Worm (Caenorhabditis elegans) whole organism, L4/young adult: Measurements from ENCODE around the gene F55G1.7.

Experiments
- W03F9.2 ChIP-seq: fragments of 150-350 bp; optimal IDR thresholded peaks from 2 replicates; lab custom pipeline; 2014; ENCODE audit warnings: missing biosample characterization, missing genetic modification characterization
- dao-5 ChIP-seq: sonication (generic microtip); optimal IDR thresholded peaks from 2 replicates; lab custom pipeline; 2016; ENCODE audit warnings: missing genotype, missing genetic modification characterization, moderate library complexity, missing compliant biosample characterization
- him-1 ChIP-seq: sonication (generic microtip); optimal IDR thresholded peaks from 2 replicates; lab custom pipeline; 2016; ENCODE audit warnings: missing genotype, missing genetic modification reagents, missing genetic modification characterization, missing compliant biosample characterization

The F55G1.7 gene

DNA sequence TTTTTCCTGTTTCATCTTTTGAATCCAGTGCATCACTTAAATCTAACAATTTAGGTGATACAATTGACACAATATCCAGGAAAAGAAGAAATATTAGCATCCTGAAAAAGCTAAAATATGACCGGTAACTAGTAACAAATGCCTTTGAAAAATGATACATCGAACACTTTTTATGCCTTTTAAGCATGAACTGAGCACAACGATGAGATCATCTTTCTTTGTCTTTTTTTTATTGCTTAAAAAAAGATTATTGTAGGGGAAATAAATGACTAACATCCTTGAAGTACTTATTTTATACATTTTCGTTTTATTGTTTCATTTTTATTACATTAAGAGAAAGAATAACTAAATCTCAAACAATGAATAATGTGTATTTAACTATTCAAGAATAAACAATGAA is 3.8 kb downstream of the F55G1.7 start, which contains the start of gene F13B6.3:
F13B6.3 (minus strand) TSS at position 101 of the 400 bp plus-strand sequence.
- TF ChIP-seq him-1 (tag; lab: Kevin White, UChicago) (no peak), W03F9.2 (tag; lab: Kevin White, UChicago) (no peak)

- no peak for TF ChIP-seq dao-5
These were observed 9.4 kb downstream of the F55G1.7 start, which contains the start of gene F13B6.2 for ce11 chrIV:7460225-7460624. Gene F13B6.2 (minus strand): TSS chrIV:7460325.

ce11 chrIV:7456225-7456624 is 13.4 kb downstream of the F55G1.7 start, which contains the start of gene F13B6.1:
Gene F13B6.1 (plus strand): TSS chrIV:7456525.
- TF ChIP-seq dao-5 (no peak), him-1 (tag; lab: Kevin White, UChicago) (no peak), W03F9.2 (tag; lab: Kevin White, UChicago) (no peak)

- TF ChIP-seq dao-5, result no peak
- TF ChIP-seq him-1 (tag; lab: Kevin White, UChicago), result no peak
- no peak for TF ChIP-seq W03F9.2 (tag; lab: Kevin White, UChicago)
These were observed 14.7 kb downstream of the F55G1.7 start for ce11 chrIV:7454890-7455289.

DNA sequence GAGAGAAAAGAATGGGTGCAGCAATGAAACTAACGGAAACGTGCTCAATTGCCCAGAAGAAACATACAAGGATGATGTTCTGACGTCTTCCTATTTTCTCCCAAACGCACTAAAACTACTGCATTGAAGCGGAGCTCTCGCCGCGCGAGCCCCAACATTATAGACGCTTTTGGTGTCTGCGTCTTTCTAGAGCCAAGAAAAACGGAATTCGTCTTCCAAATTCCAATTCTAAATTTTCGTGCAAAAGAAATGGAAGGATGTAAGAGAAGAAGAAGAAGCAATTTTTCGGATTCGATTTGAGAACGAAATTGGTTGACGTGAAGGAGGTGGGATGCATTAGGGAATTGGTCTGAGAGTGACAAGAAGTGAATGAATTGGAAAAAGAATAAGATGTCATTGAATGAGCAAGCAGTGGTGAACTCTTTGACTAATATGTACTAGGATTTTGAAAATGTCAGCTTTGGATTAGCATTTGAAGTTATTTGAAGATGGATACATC is 15.9 kb downstream of the F55G1.7 start:
- TF ChIP-seq dao-5 (no peak), him-1 (tag; lab: Kevin White, UChicago) (no peak)

ce11 chrIV:7451345-7451744 is 18.3 kb downstream of the F55G1.7 start, which contains the start of gene tes-1:
Gene tes-1 (minus strand): TSS chrIV:7451445.
- no peak for TF ChIP-seq dao-5
- no peak for TF ChIP-seq W03F9.2 (tag; lab: Kevin White, UChicago)
- TF ChIP-seq him-1 (tag; lab: Kevin White, UChicago), result no peak

- no peak for TF ChIP-seq him-1 (tag; lab: Kevin White, UChicago)
- TF ChIP-seq dao-5, result no peak
- no peak for TF ChIP-seq W03F9.2 (tag; lab: Kevin White, UChicago)
These were observed 22.1 kb downstream of the F55G1.7 start, which contains the start of gene B0496.2 for ce11 chrIV:7447556-7447955. Gene B0496.2 (plus strand): TSS chrIV:7447856.

DNA sequence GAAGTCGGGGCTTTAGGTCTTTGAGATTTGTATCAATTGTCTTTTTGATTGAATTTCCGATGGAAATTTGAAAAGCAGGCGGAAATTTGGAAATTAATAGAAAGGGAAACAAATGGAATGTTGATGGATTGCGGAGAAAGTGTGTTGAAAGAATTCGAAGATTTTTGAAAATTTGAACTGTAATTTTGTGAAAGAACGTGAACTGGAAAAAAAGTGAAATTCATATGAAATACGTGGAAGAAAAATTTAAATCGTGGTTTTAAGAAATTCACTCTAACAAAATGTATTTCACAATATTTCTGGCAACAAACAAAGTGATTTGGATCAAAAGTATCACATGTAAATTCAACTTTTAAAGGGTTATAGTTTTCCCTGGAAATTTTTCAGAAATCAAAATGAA is 23.6 kb downstream of the F55G1.7 start, which contains the start of gene B0496.1:
B0496.1 (plus strand) TSS at position 301 of the 400 bp plus-strand sequence.
- TF ChIP-seq dao-5, result no peak
- no peak for TF ChIP-seq him-1 (tag; lab: Kevin White, UChicago)
- TF ChIP-seq W03F9.2 (tag; lab: Kevin White, UChicago), result no peak

DNA sequence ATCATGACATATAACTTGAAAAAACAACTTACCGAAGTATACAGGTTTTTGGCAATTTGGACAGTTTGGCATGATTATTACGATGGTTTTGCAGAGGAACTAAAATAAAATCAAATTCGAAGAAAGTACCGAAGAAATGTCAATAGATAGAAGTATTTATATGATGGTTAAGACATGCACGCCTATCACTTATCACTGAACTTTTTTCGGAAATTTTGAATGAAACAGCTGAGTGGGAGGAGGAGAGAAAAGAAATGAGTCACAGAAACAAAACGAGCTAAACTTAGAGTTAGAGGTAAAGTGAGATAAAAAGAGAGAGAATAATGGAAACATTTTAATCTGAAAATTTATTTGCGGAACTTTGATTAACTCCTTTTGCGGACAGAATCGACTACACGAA is 24.4 kb downstream of the F55G1.7 start, which contains the start of gene valv-1:
valv-1 (minus strand) TSS at position 101 of the 400 bp plus-strand sequence.
- TF ChIP-seq him-1 (tag; lab: Kevin White, UChicago), result no peak
- TF ChIP-seq dao-5, result no peak
- TF ChIP-seq W03F9.2 (tag; lab: Kevin White, UChicago), result no peak

DNA sequence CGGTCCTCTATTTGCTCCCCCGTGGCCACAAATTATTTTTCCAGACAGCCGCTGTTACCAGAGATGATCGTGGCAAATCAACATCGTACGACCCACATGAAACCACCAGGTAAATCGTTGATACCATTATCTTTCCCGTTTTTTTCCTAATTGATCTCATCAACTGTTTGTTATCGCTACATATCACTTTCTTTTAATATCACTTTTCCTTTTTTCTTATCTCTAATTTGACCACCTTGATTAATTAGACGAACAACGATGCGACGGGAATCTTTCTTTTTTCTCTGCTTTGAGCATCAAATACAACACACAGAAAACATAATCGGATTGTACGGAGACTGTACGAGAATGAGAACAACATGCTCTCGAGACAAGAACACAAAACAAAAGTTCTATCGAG is 29.4 kb downstream of the F55G1.7 start:
- TF ChIP-seq W03F9.2 (tag; lab: Kevin White, UChicago) (no peak), dao-5 (no peak), him-1 (tag; lab: Kevin White, UChicago) (no peak)

- TF ChIP-seq dao-5 (no peak), W03F9.2 (tag; lab: Kevin White, UChicago) (no peak), him-1 (tag; lab: Kevin White, UChicago) (no peak)
These were observed 30.3 kb downstream of the F55G1.7 start for ce11 chrIV:7439377-7439776.

DNA sequence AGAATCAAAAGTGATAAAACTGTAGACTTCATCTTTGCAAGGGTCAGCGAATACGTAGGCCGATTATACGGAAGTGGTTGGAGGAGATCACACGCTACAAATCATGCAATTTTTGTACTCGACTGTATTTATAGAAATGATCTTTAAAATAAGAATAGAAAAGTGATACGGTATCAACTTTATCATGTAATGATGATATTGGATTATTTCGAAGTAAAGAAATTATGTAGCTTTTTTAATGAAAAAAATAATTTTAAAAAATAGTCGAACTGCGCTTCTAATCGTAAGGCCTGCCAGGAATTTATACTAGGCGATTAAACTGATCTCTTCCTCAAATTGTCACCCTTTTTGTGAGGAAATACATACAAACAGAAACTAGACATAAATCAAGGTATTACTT is 35.8 kb downstream of the F55G1.7 start, which contains the start of gene B0496.11:
B0496.11 (minus strand) TSS at position 101 of the 400 bp plus-strand sequence.
- TF ChIP-seq dao-5, result no peak
- no peak for TF ChIP-seq him-1 (tag; lab: Kevin White, UChicago)
- no peak for TF ChIP-seq W03F9.2 (tag; lab: Kevin White, UChicago)

ce11 chrIV:7428998-7429397 is 40.6 kb downstream of the F55G1.7 start:
- no peak for TF ChIP-seq him-1 (tag; lab: Kevin White, UChicago)
- TF ChIP-seq W03F9.2 (tag; lab: Kevin White, UChicago), result no peak
- no peak for TF ChIP-seq dao-5

DNA sequence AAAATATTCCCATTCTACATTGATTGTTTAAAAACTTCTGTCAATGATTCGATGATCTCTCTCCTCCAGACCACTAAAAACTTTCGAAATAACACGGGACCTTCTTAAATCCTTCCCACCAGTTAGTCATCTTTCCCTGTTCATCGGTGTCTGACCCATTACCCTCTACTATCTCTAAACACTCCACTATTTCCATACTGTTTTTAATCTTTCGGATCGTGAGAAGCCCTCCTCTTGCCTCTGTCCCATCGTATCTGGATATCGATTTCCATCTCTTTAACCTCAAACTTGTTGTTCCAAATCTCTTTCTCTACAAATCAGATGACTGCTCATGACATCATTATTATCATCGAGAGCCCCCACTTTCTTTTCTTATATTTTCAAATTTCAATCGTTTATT is 41.3 kb downstream of the F55G1.7 start:
- TF ChIP-seq W03F9.2 (tag; lab: Kevin White, UChicago) (no peak), dao-5 (no peak), him-1 (tag; lab: Kevin White, UChicago) (no peak)

ce11 chrIV:7426055-7426454 is 43.6 kb downstream of the F55G1.7 start:
- TF ChIP-seq dao-5 (no peak), him-1 (tag; lab: Kevin White, UChicago) (no peak), W03F9.2 (tag; lab: Kevin White, UChicago) (no peak)
